Fruit fly (Drosophila melanogaster) whole organism, wandering third instar larva: Measurements from ENCODE around the gene CG31457.

Source experiments
- Abd-B ChIP-seq: fragments of >200 bp; optimal IDR thresholded peaks from 2 replicates; lab custom pipeline; 2017; ENCODE audit warnings: missing biosample characterization, missing genetic modification characterization
- CG32264 ChIP-seq: fragments of 200-800 bp; sonication (Bioruptor generic); optimal IDR thresholded peaks from 2 replicates; lab custom pipeline; 2016; ENCODE audit warnings: missing biosample characterization, missing genetic modification characterization
- CG9705 ChIP-seq: fragments of 200-800 bp; sonication (Bioruptor generic); optimal IDR thresholded peaks from 2 replicates; lab custom pipeline; 2018; ENCODE audit warnings: missing biosample characterization, mild to moderate bottlenecking, missing genetic modification characterization
- CrebA ChIP-seq: fragments of 200-800 bp; sonication (Bioruptor generic); optimal IDR thresholded peaks from 2 replicates; lab custom pipeline; 2016; ENCODE audit warnings: missing biosample characterization, mild to moderate bottlenecking, missing genetic modification characterization, borderline replicate concordance
- Dfd ChIP-seq: fragments of >200 bp; optimal IDR thresholded peaks from 2 replicates; lab custom pipeline; 2017; ENCODE audit warnings: missing biosample characterization, missing genetic modification characterization
- Dif ChIP-seq: fragments of 200-275, 200-300 bp; sonication (Bioruptor generic); optimal IDR thresholded peaks from 2 replicates; lab custom pipeline; 2018; ENCODE audit warnings: missing biosample characterization, missing genetic modification characterization; ENCODE audit not compliant: partially characterized antibody
- GATAd ChIP-seq: sonication (Bioruptor generic); optimal IDR thresholded peaks from 2 replicates; lab custom pipeline; 2016; ENCODE audit warnings: missing biosample characterization, missing genetic modification characterization
- HLH106 ChIP-seq: fragments of 200-800 bp; optimal IDR thresholded peaks from 3 replicates; lab custom pipeline; 2019; ENCODE audit warnings: missing biosample characterization, mild to moderate bottlenecking, missing genetic modification characterization, moderate library complexity
- Hnf4 ChIP-seq: fragments of 200-800 bp; sonication (Bioruptor generic); optimal IDR thresholded peaks from 2 replicates; lab custom pipeline; 2016; ENCODE audit warnings: missing biosample characterization, mild to moderate bottlenecking, missing genetic modification characterization
- Hr78 ChIP-seq: fragments of >200 bp; optimal IDR thresholded peaks from 2 replicates; lab custom pipeline; 2017; ENCODE audit warnings: missing biosample characterization, missing genetic modification characterization
- Hr83 ChIP-seq: fragments of 200-300 bp; sonication (Bioruptor generic); optimal IDR thresholded peaks from 2 replicates; lab custom pipeline; 2016; ENCODE audit warnings: missing biosample characterization, mild to moderate bottlenecking, missing genetic modification characterization, moderate library complexity; ENCODE audit not compliant: poor library complexity, severe bottlenecking
- Jra ChIP-seq: sonication (Bioruptor generic); optimal IDR thresholded peaks from 2 replicates; lab custom pipeline; 2016; ENCODE audit warnings: missing biosample characterization, missing genetic modification characterization
- Mio ChIP-seq: sonication (Bioruptor generic); optimal IDR thresholded peaks from 2 replicates; lab custom pipeline; 2016; ENCODE audit warnings: missing biosample characterization, missing genetic modification characterization
- Myc ChIP-seq: fragments of >200 bp; optimal IDR thresholded peaks from 2 replicates; lab custom pipeline; 2017
- N ChIP-seq: fragments of >200 bp; optimal IDR thresholded peaks from 2 replicates; lab custom pipeline; 2018; ENCODE audit warnings: missing biosample characterization, missing external identifiers, missing genetic modification characterization
- OdsH ChIP-seq: fragments of 200-800 bp; sonication (Bioruptor generic); optimal IDR thresholded peaks from 2 replicates; lab custom pipeline; 2016; ENCODE audit warnings: missing biosample characterization, mild to moderate bottlenecking, missing genetic modification characterization
- Rel ChIP-seq, 2 experiments: fragments of 200-800 bp; sonication (Bioruptor generic) in 1 of 2; optimal IDR thresholded peaks; 2 replicates in 1 of 2; 3 replicates in 1 of 2; lab custom pipeline; 2016 to 2019; ENCODE audit warnings: mild to moderate bottlenecking in 2 of 2, missing biosample characterization in 2 of 2, missing genetic modification characterization in 2 of 2, moderate library complexity in 1 of 2
- Sp1 ChIP-seq: fragments of 200-800 bp; sonication (Bioruptor generic); optimal IDR thresholded peaks from 3 replicates; lab custom pipeline; 2019; ENCODE audit warnings: missing biosample characterization, mild to moderate bottlenecking, missing genetic modification characterization, moderate library complexity
- Vsx2 ChIP-seq: fragments of 200-300, 225-300 bp; sonication (Bioruptor generic); optimal IDR thresholded peaks from 2 replicates; lab custom pipeline; 2018; ENCODE audit warnings: missing biosample characterization, missing genetic modification characterization; ENCODE audit not compliant: partially characterized antibody
- br ChIP-seq: fragments of 200-800 bp; sonication (Bioruptor generic); optimal IDR thresholded peaks from 2 replicates; lab custom pipeline; 2016; ENCODE audit warnings: missing biosample characterization, missing genetic modification characterization
- dl ChIP-seq, 2 experiments: fragments of 175-275, 200-275 bp in 1 of 2; fragments of 200-275 bp in 1 of 2; sonication (Bioruptor generic); optimal IDR thresholded peaks; lab custom pipeline; 2018; ENCODE audit warnings: mild to moderate bottlenecking in 2 of 2, missing biosample characterization in 2 of 2, missing genetic modification characterization in 2 of 2, moderate library complexity in 2 of 2; ENCODE audit not compliant: partially characterized antibody in 2 of 2, insufficient read depth in 1 of 2
- dmrt93B ChIP-seq: fragments of 200-800 bp; sonication (Bioruptor generic); optimal IDR thresholded peaks from 2 replicates; lab custom pipeline; 2018; ENCODE audit warnings: missing biosample characterization, mild to moderate bottlenecking, missing genetic modification characterization
- dsf ChIP-seq: sonication (Bioruptor generic); optimal IDR thresholded peaks from 2 replicates; lab custom pipeline; 2016; ENCODE audit warnings: missing biosample characterization, missing genetic modification characterization, borderline replicate concordance
- ey ChIP-seq: fragments of 200-800 bp; sonication (Bioruptor generic); optimal IDR thresholded peaks from 2 replicates; lab custom pipeline; 2016; ENCODE audit warnings: missing biosample characterization, missing genetic modification characterization
- fru ChIP-seq: fragments of 200-800 bp; sonication (Bioruptor generic); optimal IDR thresholded peaks from 3 replicates; lab custom pipeline; 2016; ENCODE audit warnings: missing biosample characterization, mild to moderate bottlenecking, missing genetic modification characterization
- h ChIP-seq: fragments of 200-800 bp; sonication (Bioruptor generic); optimal IDR thresholded peaks from 3 replicates; lab custom pipeline; 2016; ENCODE audit warnings: missing biosample characterization, mild to moderate bottlenecking, missing genetic modification characterization
- jim ChIP-seq: fragments of 175-275, 200-325 bp; sonication (Bioruptor generic); optimal IDR thresholded peaks from 2 replicates; lab custom pipeline; 2016; ENCODE audit warnings: missing biosample characterization, mild to moderate bottlenecking, missing genetic modification characterization
- lola ChIP-seq: fragments of >200 bp; optimal IDR thresholded peaks from 2 replicates; lab custom pipeline; 2017; ENCODE audit warnings: missing biosample characterization, missing genetic modification characterization
- pan ChIP-seq: fragments of >200 bp; optimal IDR thresholded peaks from 2 replicates; lab custom pipeline; 2017
- psq ChIP-seq: fragments of 200-800 bp; sonication (Bioruptor generic); optimal IDR thresholded peaks from 3 replicates; lab custom pipeline; 2017; ENCODE audit warnings: missing biosample characterization, mild to moderate bottlenecking, missing genetic modification characterization, moderate library complexity
- rgr ChIP-seq: fragments of 200-800 bp; sonication (Bioruptor generic); optimal IDR thresholded peaks from 3 replicates; lab custom pipeline; 2016; ENCODE audit warnings: missing biosample characterization, mild to moderate bottlenecking, missing genetic modification characterization
- sv ChIP-seq: fragments of 200-800 bp; sonication (Bioruptor generic); optimal IDR thresholded peaks from 3 replicates; lab custom pipeline; 2016; ENCODE audit warnings: missing biosample characterization, missing genetic modification characterization
- tai ChIP-seq: sonication (Bioruptor generic); optimal IDR thresholded peaks from 2 replicates; lab custom pipeline; 2016; ENCODE audit warnings: missing biosample characterization, missing genetic modification characterization
- usp ChIP-seq: fragments of >200 bp; optimal IDR thresholded peaks from 2 replicates; lab custom pipeline; 2017; ENCODE audit warnings: missing biosample characterization, missing genetic modification characterization
- woc ChIP-seq: sonication (Bioruptor generic); optimal IDR thresholded peaks from 2 replicates; lab custom pipeline; 2016; ENCODE audit warnings: missing biosample characterization, mild to moderate bottlenecking, missing genetic modification characterization

Gene CG31457

dm6 chr3R:23145681-23146080, 17.9 kb upstream of the CG31457 start:
- TF ChIP-seq Sp1 (GFP tag; lab: Kevin White, UChicago) (no peak), br (GFP tag; lab: Kevin White, UChicago) (no peak), GATAd (GFP tag; lab: Kevin White, UChicago) (no peak), Myc (lab: Kevin White, UChicago) (no peak), Hr78 (no peak), dmrt93B (GFP tag; lab: Kevin White, UChicago) (no peak), Abd-B (GFP tag; lab: Kevin White, UChicago) (no peak), Hr83 (GFP tag; lab: Kevin White, UChicago) (no peak)
- TF ChIP-seq, all 38 proteins: peak for 0

dm6 chr3R:23144654-23145053, 16.9 kb upstream of the CG31457 start:
- TF ChIP-seq HLH106 (tag; lab: Kevin White, UChicago) (peak; percentile 37), Hr78 (no peak), Abd-B (GFP tag; lab: Kevin White, UChicago) (no peak), ey (GFP tag; lab: Kevin White, UChicago) (peak; percentile 13), jim (GFP tag; lab: Kevin White, UChicago) (no peak), tai (GFP tag; lab: Kevin White, UChicago) (no peak), N (GFP tag; lab: Kevin White, UChicago) (no peak), lola (GFP tag; lab: Kevin White, UChicago) (no peak), dmrt93B (GFP tag; lab: Kevin White, UChicago) (no peak), GATAd (GFP tag; lab: Kevin White, UChicago) (no peak), pan (no peak), h (GFP tag; lab: Kevin White, UChicago) (peak; percentile 48), fru (peak; percentile 35), Sp1 (GFP tag; lab: Kevin White, UChicago) (peak; percentile 14), rgr (GFP tag; lab: Kevin White, UChicago) (peak; percentile 34), psq (GFP tag; lab: Kevin White, UChicago) (peak; percentile 26), CG32264 (GFP tag; lab: Kevin White, UChicago) (no peak), CG9705 (GFP tag; lab: Kevin White, UChicago) (no peak), sv (GFP tag; lab: Kevin White, UChicago) (no peak), woc (GFP tag; lab: Kevin White, UChicago) (peak; percentile 30), OdsH (peak; percentile 15)

dm6 chr3R:23143440-23143839, 15.7 kb upstream of the CG31457 start:
- no peak for TF ChIP-seq CrebA (GFP tag; lab: Kevin White, UChicago)
- no peak for TF ChIP-seq Sp1 (GFP tag; lab: Kevin White, UChicago)
- no peak for TF ChIP-seq Rel (GFP tag; optimal IDR thresholded peaks at IDR 0.05; lab: Kevin White, UChicago)
- no peak for TF ChIP-seq Rel (tag; optimal IDR thresholded peaks at IDR 0.05; lab: Kevin White, UChicago)
- TF ChIP-seq sv (GFP tag; lab: Kevin White, UChicago): no peak
- no peak for TF ChIP-seq dmrt93B (GFP tag; lab: Kevin White, UChicago)
- TF ChIP-seq, all 38 proteins: peak for 0

- TF ChIP-seq sv (GFP tag; lab: Kevin White, UChicago) (no peak), psq (GFP tag; lab: Kevin White, UChicago) (peak; percentile 23), CG32264 (GFP tag; lab: Kevin White, UChicago) (no peak), jim (GFP tag; lab: Kevin White, UChicago) (no peak), usp (GFP tag; lab: Kevin White, UChicago) (no peak), dl (GFP tag; optimal IDR thresholded peaks at IDR 0.05; lab: Kevin White, UChicago; ENCODE audit: insufficient read depth in 1 of 2, partially characterized antibody in 2 of 2) (peak in 1 of 2 experiments; percentile 15), dsf (GFP tag; lab: Kevin White, UChicago) (no peak), Hr83 (GFP tag; lab: Kevin White, UChicago) (peak; percentile 59), Mio (no peak), h (GFP tag; lab: Kevin White, UChicago) (peak; percentile 20), N (GFP tag; lab: Kevin White, UChicago) (peak; percentile 50), Vsx2 (GFP tag; lab: Kevin White, UChicago) (peak; percentile 63), Abd-B (GFP tag; lab: Kevin White, UChicago) (no peak), Jra (peak; percentile 3), Dfd (no peak), Myc (lab: Kevin White, UChicago) (no peak), fru (peak; percentile 11), Rel (GFP tag; optimal IDR thresholded peaks at IDR 0.05; lab: Kevin White, UChicago) (no peak), Rel (tag; optimal IDR thresholded peaks at IDR 0.05; lab: Kevin White, UChicago) (no peak), ey (GFP tag; lab: Kevin White, UChicago) (no peak), Hnf4 (no peak), Dif (peak; percentile 21)
- TF ChIP-seq, all 38 proteins: peak for 9
These were observed 14.0 kb upstream of the CG31457 start, which contains the start of gene hh for dm6 chr3R:23141678-23142338. Gene hh, minus strand, starts transcription at chr3R:23141906.
